Fruit fly (Drosophila melanogaster) whole organism, embryonic: ENCODE measurements around the gene Art8.

Experiments
- CG14014 ChIP-seq: fragments of 200-800 bp; sonication (Bioruptor generic); IDR thresholded peaks from 2 replicates; pipeline ENCODE4 v1.3.6; 2022; ENCODE audit warnings: missing biosample characterization, missing genetic modification characterization
- CG2678 ChIP-seq: fragments of 200-800 bp; sonication (Bioruptor generic); optimal IDR thresholded peaks from 3 replicates; lab custom pipeline; 2019; ENCODE audit warnings: missing biosample characterization, mild to moderate bottlenecking, missing genetic modification characterization, moderate library complexity
- Ets97D ChIP-seq: fragments of 200-800 bp; sonication (Bioruptor generic); optimal IDR thresholded peaks from 3 replicates; lab custom pipeline; 2016; ENCODE audit warnings: missing biosample characterization, missing genetic modification characterization
- al ChIP-seq: fragments of 200-800 bp; sonication (Bioruptor generic); IDR thresholded peaks from 2 replicates; pipeline ENCODE4 v1.3.6; 2022; ENCODE audit warnings: missing biosample characterization, missing genetic modification characterization
- jumu ChIP-seq: fragments of 200-800 bp; sonication (Bioruptor generic); optimal IDR thresholded peaks from 3 replicates; lab custom pipeline; 2016; ENCODE audit warnings: missing biosample characterization, missing genetic modification characterization
- phol ChIP-seq: fragments of 200-800 bp; sonication (Bioruptor generic); optimal IDR thresholded peaks from 3 replicates; lab custom pipeline; 2018; ENCODE audit warnings: missing biosample characterization, mild to moderate bottlenecking, missing genetic modification characterization, moderate library complexity
- sr ChIP-seq: fragments of 200-800 bp; sonication (Bioruptor generic); IDR thresholded peaks from 3 replicates; pipeline ENCODE4 v1.3.6; 2022; ENCODE audit warnings: missing biosample characterization, missing genetic modification characterization
- z ChIP-seq: fragments of 200-800 bp; sonication (Bioruptor generic); IDR thresholded peaks from 3 replicates; pipeline ENCODE4 v1.3.6; 2022; ENCODE audit warnings: missing biosample characterization, missing genetic modification characterization

DNA sequence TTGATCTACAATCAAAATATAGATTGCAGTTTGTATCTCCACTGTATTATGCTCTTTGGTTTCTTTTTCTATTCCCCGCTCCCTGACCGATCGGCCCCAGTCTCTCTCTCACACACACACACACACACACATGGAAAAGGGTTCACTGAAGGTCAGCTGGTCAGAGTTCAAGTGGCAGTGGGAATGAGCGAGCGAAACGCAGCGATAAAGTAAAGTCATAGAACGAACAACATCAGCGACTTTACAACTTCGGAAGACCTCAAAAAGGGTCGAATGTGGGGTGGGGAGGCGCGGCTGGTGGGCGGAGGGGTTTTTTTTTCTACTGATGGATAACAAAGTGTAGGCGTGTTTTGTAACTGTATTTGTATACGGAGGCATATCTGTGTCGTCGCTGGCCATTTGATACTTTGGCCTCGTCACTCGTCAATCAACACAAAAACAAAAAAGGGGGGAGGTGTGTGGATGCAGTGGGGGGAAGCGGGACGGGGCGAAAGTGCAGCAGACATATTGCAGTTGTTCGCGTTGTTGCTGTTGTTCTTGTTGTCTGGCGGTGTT is 47.3 kb upstream of the Art8 start:
- TF ChIP-seq Ets97D (GFP tag; lab: Kevin White, UChicago) (no peak), jumu (GFP tag; lab: Kevin White, UChicago) (no peak), al (GFP tag; lab: Robert Waterston, UW) (no peak), phol (tag; lab: Kevin White, UChicago) (no peak), sr (GFP tag; lab: Robert Waterston, UW) (0 out of 3 replicates have a peak, but pooled peaks have one; percentile 61), CG2678 (no peak), CG14014 (GFP tag; lab: Robert Waterston, UW) (no peak), z (GFP tag; lab: Robert Waterston, UW) (no peak)
